Fruit fly (Drosophila melanogaster): ENCODE measurements around the gene Alg1.

- no peak for TF ChIP-seq Hr4 (GFP tag; optimal IDR thresholded peaks at IDR 0.05)
- TF ChIP-seq Sox14 (GFP tag; optimal IDR thresholded peaks at IDR 0.05) = no peak
- no peak for TF ChIP-seq Blimp-1 (GFP tag; optimal IDR thresholded peaks at IDR 0.05)
- TF ChIP-seq Gug (GFP tag; IDR thresholded peaks at IDR 0.05) = no peak
- TF ChIP-seq CG4318 (GFP tag; optimal IDR thresholded peaks at IDR 0.05) = no peak
- no peak for TF ChIP-seq Smox (GFP tag; optimal IDR thresholded peaks at IDR 0.05)
- TF ChIP-seq Sox102F (GFP tag; optimal IDR thresholded peaks at IDR 0.05) = no peak
- TF ChIP-seq OdsH (GFP tag; optimal IDR thresholded peaks at IDR 0.05) = no peak
- no peak for TF ChIP-seq CG16779 (tag; optimal IDR thresholded peaks at IDR 0.05)
- TF ChIP-seq salr (GFP tag; optimal IDR thresholded peaks at IDR 0.05) = no peak
- no peak for TF ChIP-seq Lpt (GFP tag; optimal IDR thresholded peaks at IDR 0.05)
- no peak for TF ChIP-seq vri (GFP tag; optimal IDR thresholded peaks at IDR 0.05)
- no peak for TF ChIP-seq cyc (GFP tag; optimal IDR thresholded peaks at IDR 0.05)
- TF ChIP-seq Eip75B (GFP tag; optimal IDR thresholded peaks at IDR 0.05) = no peak
These were observed 19.6 kb upstream of the Alg1 start for dm6 chr3R:17830528-17830927.
